Worm (Caenorhabditis elegans) whole organism, late embryonic: ENCODE results near the gene F28A10.8.

Experiments used
- ahr-1 ChIP-seq: sonication (generic microtip); optimal IDR thresholded peaks from 2 replicates; lab custom pipeline; 2016; ENCODE audit warnings: missing genetic modification characterization, missing compliant biosample characterization
- ceh-48 ChIP-seq: sonication (generic microtip); optimal IDR thresholded peaks from 2 replicates; lab custom pipeline; 2016; ENCODE audit warnings: missing genetic modification characterization, inconsistent platforms, missing compliant biosample characterization
- ceh-9 ChIP-seq: sonication (generic microtip); optimal IDR thresholded peaks from 2 replicates; lab custom pipeline; 2016; ENCODE audit warnings: mild to moderate bottlenecking, missing genetic modification characterization, inconsistent platforms, missing compliant biosample characterization
- dmd-4 ChIP-seq: sonication (generic microtip); optimal IDR thresholded peaks from 2 replicates; lab custom pipeline; 2016; ENCODE audit warnings: borderline replicate concordance, missing genetic modification characterization, missing compliant biosample characterization
- elt-2 ChIP-seq: sonication (generic microtip); optimal IDR thresholded peaks from 2 replicates; lab custom pipeline; 2016; ENCODE audit warnings: missing genetic modification reagents, missing genetic modification characterization, missing compliant biosample characterization
- lim-6 ChIP-seq: sonication (generic microtip); optimal IDR thresholded peaks from 2 replicates; lab custom pipeline; 2016; ENCODE audit warnings: missing genetic modification characterization, missing compliant biosample characterization
- lin-11 ChIP-seq: fragments of 200-800 bp; sonication (Bioruptor generic); optimal IDR thresholded peaks from 2 replicates; lab custom pipeline; 2018; ENCODE audit warnings: mild to moderate bottlenecking, missing genetic modification characterization, missing compliant biosample characterization
- nhr-11 ChIP-seq: fragments of 150-350 bp; optimal IDR thresholded peaks from 2 replicates; lab custom pipeline; 2014; ENCODE audit warnings: missing biosample characterization, missing genetic modification characterization
- syd-9 ChIP-seq: sonication (generic microtip); optimal IDR thresholded peaks from 2 replicates; lab custom pipeline; 2016; ENCODE audit warnings: mild to moderate bottlenecking, missing genetic modification characterization, moderate library complexity, missing compliant biosample characterization
- ttx-3 ChIP-seq: sonication (generic microtip); optimal IDR thresholded peaks from 2 replicates; lab custom pipeline; 2016; ENCODE audit warnings: missing genetic modification reagents, missing genetic modification characterization, missing compliant biosample characterization
- unc-3 ChIP-seq, 2 experiments: fragments of 200-800 bp in 1 of 2; sonication (Bioruptor generic) in 1 of 2; sonication (generic microtip) in 1 of 2; conservative IDR thresholded peaks in 1 of 2; optimal IDR thresholded peaks in 1 of 2; 2 replicates each; pipeline versions ENCODE4 v1.3.6 to Lab custom; 2016 to 2022; ENCODE audit warnings: missing compliant biosample characterization in 2 of 2, missing genetic modification characterization in 2 of 2, missing genetic modification reagents in 1 of 2

ce11 chrII:868240-868864, 30.0 kb upstream of the F28A10.8 start, which contains the start of gene fbxc-51:
- TF ChIP-seq lim-6 (tag; lab: Kevin White, UChicago) = no peak
- TF ChIP-seq lin-11 (tag; lab: Kevin White, UChicago) = no peak
- no peak for TF ChIP-seq ceh-48 (tag; lab: Kevin White, UChicago)
- TF ChIP-seq elt-2 = peak; percentile 30
- TF ChIP-seq unc-3 (GFP tag; conservative IDR thresholded peaks at IDR 0.05; lab: Robert Waterston, UW) = no peak
- no peak for TF ChIP-seq unc-3 (tag; optimal IDR thresholded peaks at IDR 0.05; lab: Kevin White, UChicago)
- TF ChIP-seq nhr-11 (tag; lab: Kevin White, UChicago) = no peak
- no peak for TF ChIP-seq ttx-3
- no peak for TF ChIP-seq ceh-9 (tag; lab: Kevin White, UChicago)
- TF ChIP-seq ahr-1 (tag; lab: Kevin White, UChicago) = no peak
- no peak for TF ChIP-seq dmd-4 (tag; lab: Kevin White, UChicago)
- no peak for TF ChIP-seq syd-9
